Worm (Caenorhabditis elegans) whole organism, early embryonic: Measurements from ENCODE around the gene K02E10.5.

ENCODE experiments used
- B0310.2 ChIP-seq: sonication (generic microtip); optimal IDR thresholded peaks from 2 replicates; lab custom pipeline; 2016; ENCODE audit warnings: mild to moderate bottlenecking, missing genetic modification characterization, missing compliant biosample characterization
- ama-1 ChIP-seq: fragments of 150-350 bp; optimal IDR thresholded peaks from 2 replicates; lab custom pipeline; 2014
- ceh-13 ChIP-seq: fragments of 200-800 bp; sonication (Bioruptor generic); optimal IDR thresholded peaks from 2 replicates; lab custom pipeline; 2018; ENCODE audit warnings: mild to moderate bottlenecking, missing genetic modification characterization, missing compliant biosample characterization
- ceh-36 ChIP-seq: sonication (generic microtip); optimal IDR thresholded peaks from 2 replicates; lab custom pipeline; 2016; ENCODE audit warnings: missing genetic modification characterization, inconsistent platforms, missing compliant biosample characterization
- flt-1 ChIP-seq: fragments of 200-800 bp; sonication (Bioruptor generic); IDR thresholded peaks from 2 replicates; pipeline ENCODE4 v1.3.6; 2022; ENCODE audit warnings: missing genetic modification characterization, missing compliant biosample characterization
- hmbx-1 ChIP-seq: sonication (generic microtip); optimal IDR thresholded peaks from 2 replicates; lab custom pipeline; 2016; ENCODE audit warnings: mild to moderate bottlenecking, missing genetic modification characterization, missing compliant biosample characterization
- hnd-1 ChIP-seq: sonication (generic microtip); optimal IDR thresholded peaks from 2 replicates; lab custom pipeline; 2016; ENCODE audit warnings: missing genetic modification characterization, missing compliant biosample characterization
- scrt-1 ChIP-seq: fragments of 200-800 bp; sonication (Bioruptor generic); IDR thresholded peaks from 2 replicates; pipeline ENCODE4 v1.3.6; 2022; ENCODE audit warnings: missing genetic modification characterization, missing compliant biosample characterization
- sea-1 ChIP-seq: fragments of 200-800 bp; sonication (Bioruptor generic); conservative IDR thresholded peaks from 2 replicates; pipeline ENCODE4 v1.3.6; 2022; ENCODE audit warnings: missing genetic modification characterization, missing compliant biosample characterization

- TF ChIP-seq flt-1 (GFP tag; lab: Robert Waterston, UW) (no peak), sea-1 (GFP tag; lab: Robert Waterston, UW) (no peak), scrt-1 (GFP tag; lab: Robert Waterston, UW) (no peak), hnd-1 (tag; lab: Kevin White, UChicago) (no peak), hmbx-1 (tag; lab: Kevin White, UChicago) (no peak), ama-1 (lab: Kevin White, UChicago) (no peak), B0310.2 (tag; lab: Kevin White, UChicago) (no peak), ceh-13 (GFP tag; lab: Kevin White, UChicago) (no peak), ceh-36 (no peak)
Measured at ce11 chrX:2475873-2476272, 2.9 kb downstream of the K02E10.5 start, which contains the start of gene R04B3.3.
